Worm (Caenorhabditis elegans) whole organism, L1 larva: Measurements from ENCODE around the gene F17C8.3.

Source experiments
- C04F5.9 ChIP-seq: sonication (generic microtip); optimal IDR thresholded peaks from 2 replicates; lab custom pipeline; 2016; ENCODE audit warnings: missing genetic modification characterization, missing compliant biosample characterization
- C16A3.4 ChIP-seq: fragments of 150-350 bp; optimal IDR thresholded peaks from 2 replicates; lab custom pipeline; 2014; ENCODE audit warnings: missing biosample characterization, missing genetic modification characterization
- C34B4.2 ChIP-seq: sonication (generic microtip); optimal IDR thresholded peaks from 2 replicates; lab custom pipeline; 2017; ENCODE audit warnings: mild to moderate bottlenecking, missing genetic modification characterization, missing compliant biosample characterization
- F16B12.6 ChIP-seq: fragments of 150-350 bp; optimal IDR thresholded peaks from 2 replicates; lab custom pipeline; 2014; ENCODE audit warnings: missing biosample characterization, missing genetic modification characterization
- alr-1 ChIP-seq: fragments of 200-800 bp; sonication (Bioruptor generic); optimal IDR thresholded peaks from 2 replicates; lab custom pipeline; 2018; ENCODE audit warnings: borderline replicate concordance, mild to moderate bottlenecking, missing genetic modification characterization, missing compliant biosample characterization
- aly-2 ChIP-seq: fragments of 150-350 bp; optimal IDR thresholded peaks from 2 replicates; lab custom pipeline; 2014; ENCODE audit warnings: missing biosample characterization, missing genetic modification characterization
- ama-1 ChIP-seq: fragments of 150-350 bp; optimal IDR thresholded peaks from 2 replicates; lab custom pipeline; 2014
- blmp-1 ChIP-seq: fragments of 150-350 bp; optimal IDR thresholded peaks from 2 replicates; lab custom pipeline; 2014; ENCODE audit warnings: missing biosample characterization, missing genetic modification characterization
- ceh-8 ChIP-seq: fragments of 200-800 bp; sonication (Bioruptor generic); optimal IDR thresholded peaks from 2 replicates; lab custom pipeline; 2018; ENCODE audit warnings: mild to moderate bottlenecking, missing genetic modification characterization, moderate library complexity, missing compliant biosample characterization
- ceh-82 ChIP-seq, 3 experiments: fragments of 150-350 bp in 1 of 3; sonication (generic microtip) in 2 of 3; optimal IDR thresholded peaks; 2 replicates each; lab custom pipeline; 2014 to 2017; ENCODE audit warnings: missing biosample characterization in 3 of 3, missing genetic modification characterization in 3 of 3
- ceh-88 ChIP-seq: fragments of 200-800 bp; sonication (Bioruptor generic); IDR thresholded peaks from 2 replicates; pipeline ENCODE4 v1.3.6; 2022; ENCODE audit warnings: missing genetic modification characterization, missing compliant biosample characterization
- ceh-90 ChIP-seq: sonication (generic microtip); optimal IDR thresholded peaks from 2 replicates; lab custom pipeline; 2016; ENCODE audit warnings: missing genetic modification characterization, missing compliant biosample characterization
- ces-1 ChIP-seq: fragments of 150-350 bp; optimal IDR thresholded peaks from 2 replicates; lab custom pipeline; 2014; ENCODE audit warnings: missing biosample characterization, missing genetic modification reagents, missing genetic modification characterization
- dsc-1 ChIP-seq: sonication (generic microtip); optimal IDR thresholded peaks from 2 replicates; lab custom pipeline; 2016; ENCODE audit warnings: mild to moderate bottlenecking, missing genetic modification characterization, missing compliant biosample characterization
- efl-1 ChIP-seq, 4 experiments: fragments of 150-350 bp; optimal IDR thresholded peaks in 3 of 4; peaks in 1 of 4; 1 replicate in 1 of 4; 2 replicates in 3 of 4; lab custom pipeline; 2014; ENCODE audit warnings: missing biosample characterization in 2 of 4, missing genetic modification characterization in 2 of 4, missing genetic modification reagents in 2 of 4
- egl-13 ChIP-seq: sonication (generic microtip); optimal IDR thresholded peaks from 2 replicates; lab custom pipeline; 2016; ENCODE audit warnings: missing genotype, missing genetic modification reagents, missing genetic modification characterization, missing compliant biosample characterization
- elt-3 ChIP-seq, 6 experiments: fragments of 150-350 bp in 1 of 6; sonication (generic microtip); optimal IDR thresholded peaks; 2 replicates each; lab custom pipeline; 2017 to 2018; ENCODE audit warnings: missing biosample characterization in 6 of 6, missing genetic modification characterization in 6 of 6, inconsistent platforms in 1 of 6
- ets-5 ChIP-seq: fragments of 200-800 bp; sonication (Bioruptor generic); IDR thresholded peaks from 2 replicates; pipeline ENCODE4 v1.3.6; 2022; ENCODE audit warnings: missing genetic modification characterization, missing compliant biosample characterization
- fkh-4 ChIP-seq: sonication (generic microtip); optimal IDR thresholded peaks from 2 replicates; lab custom pipeline; 2016; ENCODE audit warnings: missing compliant biosample characterization, missing genetic modification characterization, borderline replicate concordance
- fkh-8 ChIP-seq: sonication (generic microtip); optimal IDR thresholded peaks from 2 replicates; lab custom pipeline; 2016; ENCODE audit warnings: mild to moderate bottlenecking, missing genetic modification characterization, missing compliant biosample characterization
- grh-1 ChIP-seq: fragments of 200-800 bp; sonication (Bioruptor generic); IDR thresholded peaks from 2 replicates; pipeline ENCODE4 v1.3.6; 2022; ENCODE audit warnings: missing genetic modification reagents, missing genetic modification characterization, missing compliant biosample characterization
- hlh-4 ChIP-seq: sonication (generic microtip); optimal IDR thresholded peaks from 2 replicates; lab custom pipeline; 2016; ENCODE audit warnings: mild to moderate bottlenecking, missing genetic modification characterization, missing compliant biosample characterization
- irx-1 ChIP-seq: sonication (generic microtip); optimal IDR thresholded peaks from 2 replicates; lab custom pipeline; 2016; ENCODE audit warnings: missing genetic modification characterization, missing compliant biosample characterization
- isw-1 ChIP-seq: fragments of 200-800 bp; sonication (Bioruptor generic); IDR thresholded peaks from 2 replicates; pipeline ENCODE4 v1.3.6; 2022; ENCODE audit warnings: missing genetic modification characterization, missing compliant biosample characterization
- jun-1 ChIP-seq: fragments of 150-350 bp; optimal IDR thresholded peaks from 2 replicates; lab custom pipeline; 2014; ENCODE audit warnings: missing biosample characterization, missing genetic modification reagents, missing genetic modification characterization
- lin-14 ChIP-seq: fragments of 200-800 bp; sonication (Bioruptor generic); optimal IDR thresholded peaks from 2 replicates; lab custom pipeline; 2018; ENCODE audit warnings: mild to moderate bottlenecking, missing genetic modification characterization, moderate library complexity, missing compliant biosample characterization
- lir-3 ChIP-seq: sonication (generic microtip); optimal IDR thresholded peaks from 2 replicates; lab custom pipeline; 2016; ENCODE audit warnings: mild to moderate bottlenecking, missing genetic modification characterization, moderate library complexity, missing compliant biosample characterization; ENCODE audit not compliant: poor library complexity
- mab-9 ChIP-seq: fragments of 200-800 bp; sonication (Bioruptor generic); IDR thresholded peaks from 2 replicates; pipeline ENCODE4 v1.3.6; 2022; ENCODE audit warnings: missing genetic modification reagents, missing genetic modification characterization, missing compliant biosample characterization
- mep-1 ChIP-seq: fragments of 150-350 bp; optimal IDR thresholded peaks from 2 replicates; lab custom pipeline; 2014; ENCODE audit warnings: missing biosample characterization, missing genetic modification characterization
- nhr-12 ChIP-seq: sonication (generic microtip); optimal IDR thresholded peaks from 2 replicates; lab custom pipeline; 2017; ENCODE audit warnings: missing biosample characterization, missing genetic modification characterization
- nhr-237 ChIP-seq: fragments of 150-350 bp; optimal IDR thresholded peaks from 2 replicates; lab custom pipeline; 2014; ENCODE audit warnings: missing biosample characterization, missing genetic modification characterization
- nhr-47 ChIP-seq: sonication (generic microtip); optimal IDR thresholded peaks from 2 replicates; lab custom pipeline; 2016; ENCODE audit warnings: mild to moderate bottlenecking, missing genetic modification characterization, moderate library complexity, missing compliant biosample characterization
- nhr-71 ChIP-seq: sonication (generic microtip); optimal IDR thresholded peaks from 2 replicates; lab custom pipeline; 2016; ENCODE audit warnings: mild to moderate bottlenecking, missing genetic modification characterization, moderate library complexity, missing compliant biosample characterization
- nhr-76 ChIP-seq: sonication (generic microtip); optimal IDR thresholded peaks from 2 replicates; lab custom pipeline; 2017; ENCODE audit warnings: missing biosample characterization, missing genetic modification characterization
- nhr-90 ChIP-seq: sonication (generic microtip); optimal IDR thresholded peaks from 2 replicates; lab custom pipeline; 2016; ENCODE audit warnings: mild to moderate bottlenecking, missing genetic modification characterization, missing compliant biosample characterization; ENCODE audit not compliant: poor library complexity
- pag-3 ChIP-seq: sonication (generic microtip); optimal IDR thresholded peaks from 2 replicates; lab custom pipeline; 2017; ENCODE audit warnings: missing genetic modification characterization, mild to moderate bottlenecking, missing compliant biosample characterization, antibody characterized with exemption, borderline replicate concordance; ENCODE audit not compliant: insufficient read depth
- pax-3 ChIP-seq: fragments of 200-800 bp; sonication (Bioruptor generic); optimal IDR thresholded peaks from 2 replicates; lab custom pipeline; 2018; ENCODE audit warnings: mild to moderate bottlenecking, missing genetic modification characterization, moderate library complexity, missing compliant biosample characterization
- pqm-1 ChIP-seq: sonication (generic microtip); optimal IDR thresholded peaks from 3 replicates; lab custom pipeline; 2017; ENCODE audit warnings: missing biosample characterization, missing genetic modification characterization
- skn-1 ChIP-seq: fragments of 150-350 bp; optimal IDR thresholded peaks from 2 replicates; lab custom pipeline; 2014; ENCODE audit warnings: missing biosample characterization, missing genetic modification characterization
- snu-23 ChIP-seq: sonication (generic microtip); optimal IDR thresholded peaks from 2 replicates; lab custom pipeline; 2016; ENCODE audit warnings: missing genetic modification characterization, missing compliant biosample characterization
- sup-37 ChIP-seq: fragments of 200-800 bp; sonication (Bioruptor generic); optimal IDR thresholded peaks from 2 replicates; lab custom pipeline; 2018; ENCODE audit warnings: mild to moderate bottlenecking, missing genetic modification characterization, missing compliant biosample characterization
- tbx-2 ChIP-seq: sonication (generic microtip); optimal IDR thresholded peaks from 2 replicates; lab custom pipeline; 2016; ENCODE audit warnings: missing genetic modification characterization, missing compliant biosample characterization
- tlp-1 ChIP-seq: fragments of 150-350 bp; optimal IDR thresholded peaks from 2 replicates; lab custom pipeline; 2014; ENCODE audit warnings: missing biosample characterization, missing genetic modification characterization
- unc-130 ChIP-seq: fragments of 150-350 bp; optimal IDR thresholded peaks from 2 replicates; lab custom pipeline; 2017; ENCODE audit warnings: missing biosample characterization, missing genetic modification characterization, inconsistent platforms
- unc-30 ChIP-seq: sonication (generic microtip); optimal IDR thresholded peaks from 2 replicates; lab custom pipeline; 2017; ENCODE audit warnings: missing biosample characterization, missing genetic modification characterization
- unc-62 ChIP-seq: fragments of 150-350 bp; optimal IDR thresholded peaks from 2 replicates; lab custom pipeline; 2014; ENCODE audit warnings: missing biosample characterization, missing genetic modification reagents, missing genetic modification characterization
- unc-86 ChIP-seq: sonication (generic microtip); optimal IDR thresholded peaks from 2 replicates; lab custom pipeline; 2016; ENCODE audit warnings: missing genetic modification characterization, missing compliant biosample characterization
- unc-98 ChIP-seq: fragments of 200-800 bp; sonication (Bioruptor generic); IDR thresholded peaks from 2 replicates; pipeline ENCODE4 v1.3.6; 2022; ENCODE audit warnings: missing genetic modification characterization, missing compliant biosample characterization
- vab-15 ChIP-seq: sonication (generic microtip); optimal IDR thresholded peaks from 2 replicates; lab custom pipeline; 2017; ENCODE audit warnings: missing genotype, mild to moderate bottlenecking, missing genetic modification characterization, missing compliant biosample characterization
- zag-1 ChIP-seq: fragments of 150-350 bp; optimal IDR thresholded peaks from 2 replicates; lab custom pipeline; 2014; ENCODE audit warnings: missing biosample characterization, missing genetic modification characterization
- zip-4 ChIP-seq: fragments of 200-800 bp; sonication (Bioruptor generic); optimal IDR thresholded peaks from 2 replicates; lab custom pipeline; 2018; ENCODE audit warnings: mild to moderate bottlenecking, missing genetic modification characterization, moderate library complexity, missing compliant biosample characterization
- ztf-11 ChIP-seq, 2 experiments: sonication (generic microtip); optimal IDR thresholded peaks; 2 replicates each; lab custom pipeline; 2016 to 2017; ENCODE audit warnings: missing genetic modification characterization in 2 of 2, missing biosample characterization in 1 of 2, missing compliant biosample characterization in 1 of 2
- ztf-4 ChIP-seq: fragments of 150-350 bp; optimal IDR thresholded peaks from 2 replicates; lab custom pipeline; 2014; ENCODE audit warnings: missing biosample characterization, missing genetic modification characterization

F17C8.3 gene

DNA sequence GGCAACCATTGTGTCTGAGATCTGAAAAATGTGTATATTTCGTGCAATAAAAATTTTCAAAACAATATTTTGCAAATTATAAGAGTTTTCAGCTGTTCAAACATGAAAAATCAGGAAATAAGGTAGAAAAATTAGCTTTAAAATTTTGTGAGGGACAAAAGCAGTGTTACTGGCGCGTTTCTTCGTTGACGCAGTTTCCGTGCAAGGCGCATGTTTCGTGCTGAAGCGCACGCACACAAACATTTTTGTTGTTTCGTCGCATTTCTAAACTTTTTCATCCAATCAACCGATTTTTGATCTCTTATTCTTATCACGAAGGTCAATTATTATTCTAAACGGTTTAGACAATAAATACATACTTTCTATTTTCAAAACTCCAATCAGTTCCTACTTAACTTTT is 38.5 kb upstream of the F17C8.3 start, which contains the start of gene nifk-1 (continued):
- TF ChIP-seq mep-1 (peak; percentile 68), nhr-90 (tag; lab: Kevin White, UChicago) (peak; percentile 51), ces-1 (no peak), ceh-90 (no peak), unc-130 (tag; lab: Kevin White, UChicago) (peak; percentile 49), nhr-12 (tag; lab: Kevin White, UChicago) (no peak), pqm-1 (tag; lab: Kevin White, UChicago) (no peak), fkh-8 (tag; lab: Kevin White, UChicago) (peak; percentile 12), ceh-88 (GFP tag; lab: Robert Waterston, UW) (no peak), irx-1 (tag; lab: Kevin White, UChicago) (no peak), sup-37 (no peak), C34B4.2 (tag; lab: Kevin White, UChicago) (no peak), tlp-1 (no peak), isw-1 (GFP tag; lab: Robert Waterston, UW) (no peak), F16B12.6 (tag; lab: Kevin White, UChicago) (peak; percentile 46), aly-2 (tag; lab: Kevin White, UChicago) (no peak), unc-30 (tag; lab: Kevin White, UChicago) (no peak), jun-1 (tag; lab: Kevin White, UChicago) (peak; percentile 21), ztf-11 (tag; optimal IDR thresholded peaks at IDR 0.05; lab: Kevin White, UChicago) (no peak), snu-23 (peak; percentile 61), blmp-1 (tag; lab: Kevin White, UChicago) (peak; percentile 29), vab-15 (no peak), pax-3 (tag; lab: Kevin White, UChicago) (no peak), tbx-2 (tag; lab: Kevin White, UChicago) (peak; percentile 37), efl-1 (optimal IDR thresholded peaks at IDR 0.05; lab: Kevin White, UChicago) (peak; percentile 66 to 78), efl-1 (GFP tag; optimal IDR thresholded peaks at IDR 0.05 in 1 of 2; lab: Kevin White, UChicago) (peak; percentile 75 to 94), pag-3 (tag; lab: Kevin White, UChicago) (no peak), nhr-71 (tag; lab: Kevin White, UChicago) (peak; percentile 73), skn-1 (tag; lab: Kevin White, UChicago) (peak; percentile 28), grh-1 (GFP tag; lab: Robert Waterston, UW) (no peak), elt-3 (tag; optimal IDR thresholded peaks at IDR 0.05; lab: Kevin White, UChicago) (peak in 2 of 6 experiments; percentile 55 to 81), hlh-4 (no peak), ceh-82 (tag; optimal IDR thresholded peaks at IDR 0.05; lab: Kevin White, UChicago) (peak; percentile 23 to 59 (median 43)), egl-13 (tag; lab: Kevin White, UChicago) (no peak), lin-14 (GFP tag; lab: Kevin White, UChicago) (no peak), alr-1 (tag; lab: Kevin White, UChicago) (no peak), nhr-76 (tag; lab: Kevin White, UChicago) (no peak), ztf-4 (tag; lab: Kevin White, UChicago) (no peak), C16A3.4 (tag; lab: Kevin White, UChicago) (peak; percentile 80), zag-1 (tag; lab: Kevin White, UChicago) (no peak), ets-5 (no peak), unc-86 (tag; lab: Kevin White, UChicago) (no peak), ama-1 (no peak), dsc-1 (tag; lab: Kevin White, UChicago) (no peak), nhr-237 (tag; lab: Kevin White, UChicago) (no peak), fkh-4 (tag; lab: Kevin White, UChicago) (no peak), ceh-8 (no peak), unc-62 (GFP tag; lab: Kevin White, UChicago) (no peak), zip-4 (GFP tag; lab: Kevin White, UChicago) (no peak), lir-3 (tag; lab: Kevin White, UChicago) (no peak), C04F5.9 (tag; lab: Kevin White, UChicago) (no peak), mab-9 (GFP tag; lab: Robert Waterston, UW) (no peak), unc-98 (GFP tag; lab: Robert Waterston, UW) (no peak), nhr-47 (peak; percentile 61)
